Fruit fly (Drosophila melanogaster) Kc167 (cell line): ENCODE data around the gene CG45045.

ENCODE experiments used
- Sin3A ChIP-seq: fragments of >200 bp; optimal IDR thresholded peaks from 2 replicates; lab custom pipeline; 2018; ENCODE audit warnings: missing external identifiers
- insv ChIP-seq: fragments of >200 bp; optimal IDR thresholded peaks from 3 replicates; lab custom pipeline; 2018; ENCODE audit warnings: missing external identifiers

- TF ChIP-seq insv (lab: Kevin White, UChicago) (no peak), Sin3A (no peak)
Measured at dm6 chr3R:17705140-17705539, 37.8 kb downstream of the CG45045 start.
